Worm (Caenorhabditis elegans) whole organism, early embryonic: ENCODE results near the gene capg-2.

Source experiments
- B0310.2 ChIP-seq: sonication (generic microtip); optimal IDR thresholded peaks from 2 replicates; lab custom pipeline; 2016; ENCODE audit warnings: mild to moderate bottlenecking, missing genetic modification characterization, missing compliant biosample characterization
- F13C5.2 ChIP-seq: sonication (generic microtip); optimal IDR thresholded peaks from 2 replicates; lab custom pipeline; 2017; ENCODE audit warnings: mild to moderate bottlenecking, missing genetic modification characterization, inconsistent platforms, missing compliant biosample characterization
- aly-1 ChIP-seq: sonication (generic microtip); optimal IDR thresholded peaks from 2 replicates; lab custom pipeline; 2016; ENCODE audit warnings: missing genetic modification characterization, missing compliant biosample characterization
- ama-1 ChIP-seq: fragments of 150-350 bp; optimal IDR thresholded peaks from 2 replicates; lab custom pipeline; 2014
- ceh-36 ChIP-seq: sonication (generic microtip); optimal IDR thresholded peaks from 2 replicates; lab custom pipeline; 2016; ENCODE audit warnings: missing genetic modification characterization, inconsistent platforms, missing compliant biosample characterization
- ets-7 ChIP-seq: sonication (generic microtip); optimal IDR thresholded peaks from 2 replicates; lab custom pipeline; 2016; ENCODE audit warnings: missing genotype, missing genetic modification characterization, missing compliant biosample characterization
- flt-1 ChIP-seq: fragments of 200-800 bp; sonication (Bioruptor generic); IDR thresholded peaks from 2 replicates; pipeline ENCODE4 v1.3.6; 2022; ENCODE audit warnings: missing genetic modification characterization, missing compliant biosample characterization
- hmbx-1 ChIP-seq: sonication (generic microtip); optimal IDR thresholded peaks from 2 replicates; lab custom pipeline; 2016; ENCODE audit warnings: mild to moderate bottlenecking, missing genetic modification characterization, missing compliant biosample characterization
- sea-1 ChIP-seq: fragments of 200-800 bp; sonication (Bioruptor generic); conservative IDR thresholded peaks from 2 replicates; pipeline ENCODE4 v1.3.6; 2022; ENCODE audit warnings: missing genetic modification characterization, missing compliant biosample characterization
- tbx-11 ChIP-seq: fragments of 200-800 bp; sonication (Bioruptor generic); IDR thresholded peaks from 2 replicates; pipeline ENCODE4 v1.3.6; 2022; ENCODE audit warnings: missing genetic modification characterization, missing compliant biosample characterization
- tbx-37 ChIP-seq: fragments of 200-800 bp; sonication (Bioruptor generic); conservative IDR thresholded peaks from 2 replicates; pipeline ENCODE4 v1.3.6; 2022; ENCODE audit warnings: missing genetic modification reagents, missing genetic modification characterization, missing compliant biosample characterization
- tra-4 ChIP-seq: sonication (generic microtip); optimal IDR thresholded peaks from 2 replicates; lab custom pipeline; 2017; ENCODE audit warnings: missing genetic modification characterization, missing compliant biosample characterization

DNA sequence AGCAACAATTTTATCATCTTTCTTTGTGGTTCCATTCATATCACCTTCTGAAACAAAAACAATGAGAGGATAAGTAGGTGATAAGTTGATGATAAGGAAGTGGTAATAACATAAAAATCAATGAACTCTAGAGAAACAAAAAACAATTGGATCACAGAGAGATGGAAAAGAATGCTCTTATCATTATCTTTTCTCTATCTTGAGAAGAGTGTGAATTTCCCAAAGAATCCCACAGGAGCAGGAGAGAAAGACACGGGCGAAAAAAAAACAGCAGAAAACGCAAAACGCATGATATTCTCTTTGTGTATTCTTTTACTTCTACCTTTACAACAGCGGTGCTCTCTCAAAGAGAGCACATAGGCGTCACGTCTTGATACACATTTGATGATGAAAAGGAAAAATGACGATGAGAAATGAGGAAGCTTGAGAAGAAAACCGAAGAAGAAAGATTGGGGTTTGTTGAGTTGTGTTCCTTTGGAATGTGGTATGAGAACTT, 2.4 kb upstream of the capg-2 start, which contains the start of gene twk-24:
- TF ChIP-seq ama-1 (lab: Kevin White, UChicago) (no peak), ets-7 (tag; lab: Kevin White, UChicago) (no peak), tbx-37 (GFP tag; lab: Robert Waterston, UW) (no peak), ceh-36 (tag; lab: Kevin White, UChicago) (no peak), tbx-11 (GFP tag; lab: Robert Waterston, UW) (no peak), sea-1 (GFP tag; lab: Robert Waterston, UW) (no peak), B0310.2 (tag; lab: Kevin White, UChicago) (no peak), F13C5.2 (no peak), hmbx-1 (tag; lab: Kevin White, UChicago) (no peak), tra-4 (no peak), flt-1 (GFP tag; lab: Robert Waterston, UW) (no peak), aly-1 (tag; lab: Kevin White, UChicago) (no peak)
